Fruit fly (Drosophila melanogaster) whole organism, embryonic: ENCODE measurements around the gene Ifrd1.
A peak's percentile ranks its signal among the peaks of the same experiment; 100 is the strongest.

Source experiments
- Adf1 ChIP-seq: fragments of 200-800 bp; sonication (Bioruptor generic); IDR thresholded peaks from 2 replicates; pipeline ENCODE4 v1.3.6; 2022; ENCODE audit warnings: missing biosample characterization, missing genetic modification characterization
- Atf3 ChIP-seq: fragments of 200-800 bp; sonication (Bioruptor generic); optimal IDR thresholded peaks from 3 replicates; lab custom pipeline; 2016; ENCODE audit warnings: missing biosample characterization, missing genetic modification characterization
- CG10147 ChIP-seq: fragments of 200-800 bp; sonication (Bioruptor generic); optimal IDR thresholded peaks from 2 replicates; lab custom pipeline; 2019; ENCODE audit warnings: missing biosample characterization, mild to moderate bottlenecking, missing genetic modification characterization, moderate library complexity
- CG10366 ChIP-seq: fragments of 200-800 bp; sonication (Bioruptor generic); IDR thresholded peaks from 2 replicates; pipeline ENCODE4 v1.3.6; 2022; ENCODE audit warnings: missing biosample characterization, missing genetic modification characterization
- CG12744 ChIP-seq: fragments of 200-800 bp; sonication (Bioruptor generic); optimal IDR thresholded peaks from 2 replicates; lab custom pipeline; 2016; ENCODE audit warnings: missing biosample characterization, missing genetic modification characterization
- CG14050 ChIP-seq: fragments of 200-800 bp; sonication (Bioruptor generic); IDR thresholded peaks from 3 replicates; pipeline ENCODE4 v1.3.6; 2022; ENCODE audit warnings: missing biosample characterization, missing genetic modification characterization
- CG14860 ChIP-seq: fragments of 200-800 bp; sonication (Bioruptor generic); IDR thresholded peaks from 3 replicates; pipeline ENCODE4 v1.3.6; 2022; ENCODE audit warnings: missing biosample characterization, missing genetic modification characterization; ENCODE audit not compliant: partially characterized antibody
- CG1647 ChIP-seq: fragments of 200-800 bp; sonication (Bioruptor generic); optimal IDR thresholded peaks from 3 replicates; lab custom pipeline; 2016; ENCODE audit warnings: missing biosample characterization, missing genetic modification characterization
- CG17328 ChIP-seq: fragments of 200-800 bp; sonication (Bioruptor generic); IDR thresholded peaks from 2 replicates; pipeline ENCODE4 v1.3.6; 2022; ENCODE audit warnings: missing biosample characterization, missing genetic modification characterization
- CG17829 ChIP-seq: fragments of 200-800 bp; optimal IDR thresholded peaks from 2 replicates; lab custom pipeline; 2019; ENCODE audit warnings: missing biosample characterization, mild to moderate bottlenecking, missing genetic modification characterization, moderate library complexity
- CG2116 ChIP-seq: fragments of 200-800 bp; sonication (Bioruptor generic); optimal IDR thresholded peaks from 3 replicates; lab custom pipeline; 2018; ENCODE audit warnings: missing biosample characterization, mild to moderate bottlenecking, missing genetic modification characterization
- CG2678 ChIP-seq: fragments of 200-800 bp; sonication (Bioruptor generic); optimal IDR thresholded peaks from 3 replicates; lab custom pipeline; 2019; ENCODE audit warnings: missing biosample characterization, mild to moderate bottlenecking, missing genetic modification characterization, moderate library complexity
- CG30020 ChIP-seq: fragments of 200-800 bp; optimal IDR thresholded peaks from 2 replicates; lab custom pipeline; 2019; ENCODE audit warnings: missing biosample characterization, mild to moderate bottlenecking, missing genetic modification characterization, moderate library complexity
- CG32772 ChIP-seq: fragments of 200-800 bp; sonication (Bioruptor generic); IDR thresholded peaks from 2 replicates; pipeline ENCODE4 v1.3.6; 2022; ENCODE audit warnings: missing biosample characterization, missing genetic modification characterization
- CG33213 ChIP-seq: fragments of 200-800 bp; sonication (Bioruptor generic); optimal IDR thresholded peaks from 3 replicates; lab custom pipeline; 2016; ENCODE audit warnings: missing biosample characterization, missing genetic modification characterization
- CG4328 ChIP-seq: fragments of 200-800 bp; sonication (Bioruptor generic); optimal IDR thresholded peaks from 3 replicates; lab custom pipeline; 2017; ENCODE audit warnings: missing biosample characterization, missing genetic modification reagents, missing genetic modification characterization
- CG5180 ChIP-seq: fragments of 200-800 bp; sonication (Bioruptor generic); optimal IDR thresholded peaks from 3 replicates; lab custom pipeline; 2017; ENCODE audit warnings: missing biosample characterization, missing genetic modification characterization, mild to moderate bottlenecking, moderate library complexity, missing genetic modification reagents
- CG6689 ChIP-seq: fragments of 200-800 bp; sonication (Bioruptor generic); IDR thresholded peaks from 2 replicates; pipeline ENCODE4 v1.3.6; 2022; ENCODE audit warnings: missing biosample characterization, missing genetic modification characterization
- CG7963 ChIP-seq: fragments of 200-800 bp; sonication (Bioruptor generic); IDR thresholded peaks from 3 replicates; pipeline ENCODE4 v1.3.6; 2022; ENCODE audit warnings: missing biosample characterization, missing genetic modification characterization; ENCODE audit not compliant: partially characterized antibody
- CG8281 ChIP-seq: fragments of 200-800 bp; sonication (Bioruptor generic); optimal IDR thresholded peaks from 2 replicates; lab custom pipeline; 2018; ENCODE audit warnings: missing biosample characterization, mild to moderate bottlenecking, missing genetic modification characterization, moderate library complexity
- CG8765 ChIP-seq: fragments of 200-800 bp; sonication (Bioruptor generic); IDR thresholded peaks from 2 replicates; pipeline ENCODE4 v1.3.6; 2022; ENCODE audit warnings: missing biosample characterization, missing genetic modification characterization
- D19A ChIP-seq: fragments of 200-800 bp; optimal IDR thresholded peaks from 3 replicates; lab custom pipeline; 2019; ENCODE audit warnings: missing biosample characterization, mild to moderate bottlenecking, missing genetic modification characterization, moderate library complexity
- Doc3 ChIP-seq: fragments of 200-800 bp; sonication (Bioruptor generic); IDR thresholded peaks from 3 replicates; pipeline ENCODE4 v1.3.6; 2022; ENCODE audit warnings: missing biosample characterization, missing genetic modification characterization; ENCODE audit not compliant: partially characterized antibody
- E2f1 ChIP-seq: fragments of 200-800 bp; sonication (Bioruptor generic); IDR thresholded peaks from 2 replicates; pipeline ENCODE4 v1.3.6; 2022; ENCODE audit warnings: missing biosample characterization, missing genetic modification characterization
- Elba2 ChIP-seq: fragments of 200-800 bp; sonication (Bioruptor generic); optimal IDR thresholded peaks from 3 replicates; lab custom pipeline; 2016; ENCODE audit warnings: missing biosample characterization, missing genetic modification characterization
- HLH3B ChIP-seq: fragments of 200-800 bp; sonication (Bioruptor generic); IDR thresholded peaks from 2 replicates; pipeline ENCODE4 v1.3.6; 2022; ENCODE audit warnings: missing biosample characterization, missing genetic modification characterization
- HmgZ ChIP-seq: fragments of 200-800 bp; sonication (Bioruptor generic); optimal IDR thresholded peaks from 2 replicates; lab custom pipeline; 2018; ENCODE audit warnings: missing biosample characterization, mild to moderate bottlenecking, missing genetic modification characterization
- Hsf ChIP-seq: fragments of 200-800 bp; sonication (Bioruptor generic); optimal IDR thresholded peaks from 3 replicates; lab custom pipeline; 2016; ENCODE audit warnings: missing biosample characterization, missing genetic modification characterization
- Jarid2 ChIP-seq: fragments of 200-800 bp; sonication (Bioruptor generic); optimal IDR thresholded peaks from 3 replicates; lab custom pipeline; 2017; ENCODE audit warnings: mild to moderate bottlenecking, missing biosample characterization, missing genetic modification reagents, missing genetic modification characterization
- Opbp ChIP-seq: fragments of 200-800 bp; sonication (Bioruptor generic); IDR thresholded peaks from 3 replicates; pipeline ENCODE4 v1.3.6; 2022; ENCODE audit warnings: missing biosample characterization, missing genetic modification characterization; ENCODE audit not compliant: partially characterized antibody
- Poxn ChIP-seq: fragments of 200-800 bp; sonication (Bioruptor generic); IDR thresholded peaks from 2 replicates; pipeline ENCODE4 v1.3.6; 2022; ENCODE audit warnings: missing biosample characterization, missing genetic modification characterization
- ac ChIP-seq: fragments of 200-800 bp; sonication (Bioruptor generic); optimal IDR thresholded peaks from 3 replicates; lab custom pipeline; 2017; ENCODE audit warnings: missing biosample characterization, mild to moderate bottlenecking, missing genetic modification characterization
- amos ChIP-seq: fragments of 200-800 bp; sonication (Bioruptor generic); IDR thresholded peaks from 2 replicates; pipeline ENCODE4 v1.3.6; 2022; ENCODE audit warnings: missing biosample characterization, missing genetic modification characterization; ENCODE audit not compliant: partially characterized antibody
- bcd ChIP-seq: fragments of 200-800 bp; sonication (Bioruptor generic); optimal IDR thresholded peaks from 2 replicates; lab custom pipeline; 2017; ENCODE audit warnings: missing biosample characterization, mild to moderate bottlenecking, missing genetic modification characterization
- caup ChIP-seq: fragments of 200-800 bp; sonication (Bioruptor generic); optimal IDR thresholded peaks from 3 replicates; lab custom pipeline; 2017; ENCODE audit warnings: missing biosample characterization, mild to moderate bottlenecking, missing genetic modification characterization, moderate library complexity; ENCODE audit not compliant: severe bottlenecking
- chn ChIP-seq: fragments of 200-800 bp; sonication (Bioruptor generic); optimal IDR thresholded peaks from 2 replicates; lab custom pipeline; 2016; ENCODE audit warnings: missing biosample characterization, missing genetic modification characterization
- fd3F ChIP-seq: fragments of 200-800 bp; sonication (Bioruptor generic); optimal IDR thresholded peaks from 2 replicates; lab custom pipeline; 2018; ENCODE audit warnings: missing biosample characterization, mild to moderate bottlenecking, missing genetic modification characterization, moderate library complexity
- fd96Cb ChIP-seq: fragments of 200-800 bp; sonication (Bioruptor generic); optimal IDR thresholded peaks from 2 replicates; lab custom pipeline; 2018; ENCODE audit warnings: missing biosample characterization, mild to moderate bottlenecking, missing genetic modification characterization, moderate library complexity
- hb ChIP-seq: fragments of 200-800 bp; sonication (Bioruptor generic); IDR thresholded peaks from 3 replicates; pipeline ENCODE4 v1.3.6; 2022; ENCODE audit warnings: missing biosample characterization, missing genetic modification characterization; ENCODE audit not compliant: partially characterized antibody
- her ChIP-seq: fragments of 200-800 bp; sonication (Bioruptor generic); optimal IDR thresholded peaks from 2 replicates; lab custom pipeline; 2016; ENCODE audit warnings: missing biosample characterization, missing genetic modification characterization
- knrl ChIP-seq: fragments of 200-800 bp; sonication (Bioruptor generic); IDR thresholded peaks from 3 replicates; pipeline ENCODE4 v1.3.6; 2022; ENCODE audit warnings: missing biosample characterization, missing genetic modification characterization; ENCODE audit not compliant: partially characterized antibody
- nerfin-1 ChIP-seq: fragments of 200-800 bp; sonication (Bioruptor generic); optimal IDR thresholded peaks from 3 replicates; lab custom pipeline; 2019; ENCODE audit warnings: missing biosample characterization, mild to moderate bottlenecking, missing genetic modification characterization, moderate library complexity
- oc ChIP-seq: fragments of 200-800 bp; sonication (Bioruptor generic); optimal IDR thresholded peaks from 2 replicates; lab custom pipeline; 2018; ENCODE audit warnings: missing biosample characterization, mild to moderate bottlenecking, missing genetic modification characterization, moderate library complexity
- pho ChIP-seq: fragments of 200-800 bp; sonication (Bioruptor generic); optimal IDR thresholded peaks from 2 replicates; lab custom pipeline; 2016; ENCODE audit warnings: missing biosample characterization, missing genetic modification characterization
- pzg ChIP-seq: fragments of 200-800 bp; sonication (Bioruptor generic); optimal IDR thresholded peaks from 3 replicates; lab custom pipeline; 2018; ENCODE audit warnings: missing biosample characterization, mild to moderate bottlenecking, missing genetic modification characterization, moderate library complexity
- salm ChIP-seq: fragments of 200-800 bp; sonication (Bioruptor generic); optimal IDR thresholded peaks from 2 replicates; lab custom pipeline; 2018; ENCODE audit warnings: missing biosample characterization, mild to moderate bottlenecking, missing genetic modification characterization
- seq ChIP-seq: fragments of 200-800 bp; sonication (Bioruptor generic); IDR thresholded peaks from 2 replicates; pipeline ENCODE4 v1.3.6; 2022; ENCODE audit warnings: missing biosample characterization, missing genetic modification characterization
- sima ChIP-seq: fragments of 200-800 bp; sonication (Bioruptor generic); optimal IDR thresholded peaks from 2 replicates; lab custom pipeline; 2016; ENCODE audit warnings: missing biosample characterization, missing genetic modification characterization
- sr ChIP-seq: fragments of 200-800 bp; sonication (Bioruptor generic); IDR thresholded peaks from 3 replicates; pipeline ENCODE4 v1.3.6; 2022; ENCODE audit warnings: missing biosample characterization, missing genetic modification characterization

Ifrd1 gene

DNA sequence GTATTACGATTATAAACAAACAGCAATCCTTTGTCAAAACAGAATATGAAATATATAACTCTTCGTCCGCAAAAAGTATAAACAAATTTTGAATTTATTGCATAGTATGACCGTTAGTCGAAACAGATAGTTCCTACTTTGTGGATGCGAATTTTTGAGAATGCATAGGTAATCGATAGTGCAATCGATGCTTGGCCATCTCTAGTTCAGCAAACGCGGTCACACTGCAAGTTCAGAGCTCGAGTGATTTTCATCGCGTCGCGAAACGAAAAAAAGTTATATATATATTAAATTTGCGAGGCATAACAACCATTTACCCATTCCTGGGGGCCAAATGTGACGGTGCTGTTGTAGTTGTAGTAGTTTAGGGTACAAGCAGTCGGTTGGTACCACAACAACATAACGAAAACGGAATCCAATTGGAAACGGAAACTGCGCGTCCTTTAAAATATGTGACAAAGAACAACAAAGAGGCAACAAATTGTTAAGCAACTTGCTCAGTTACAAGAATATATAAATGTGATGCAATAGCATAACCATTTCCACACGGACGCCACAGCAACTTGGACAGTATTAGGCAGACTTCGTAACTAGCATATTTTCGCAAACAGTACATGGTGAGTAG, 17.2 kb downstream of the Ifrd1 start, which contains the start of gene CG2991 (continued):
- TF ChIP-seq HmgZ (tag; lab: Kevin White, UChicago), result peak; percentile 80
- TF ChIP-seq CG4328 (GFP tag; lab: Kevin White, UChicago), result no peak
- TF ChIP-seq her (GFP tag; lab: Kevin White, UChicago), result peak; percentile 99
- TF ChIP-seq CG14860 (GFP tag; lab: Robert Waterston, UW), result peak; percentile 64; the same call in 2 of the 3 replicates
- TF ChIP-seq oc, result no peak
- TF ChIP-seq CG10366 (GFP tag; lab: Robert Waterston, UW), result no peak
- TF ChIP-seq Atf3, result no peak
- TF ChIP-seq bcd (GFP tag; lab: Kevin White, UChicago), result no peak
- peak; percentile 14 for TF ChIP-seq CG1647 (GFP tag; lab: Kevin White, UChicago)
- TF ChIP-seq sr, result no peak
- TF ChIP-seq Adf1, result no peak
- peak; percentile 38 for TF ChIP-seq pho
- peak; percentile 90; the same call in 1 of the 2 replicates for TF ChIP-seq amos (GFP tag; lab: Robert Waterston, UW)
- no peak for TF ChIP-seq CG8281
- peak; percentile 52 for TF ChIP-seq Jarid2 (GFP tag; lab: Kevin White, UChicago)
- no peak for TF ChIP-seq Poxn (GFP tag; lab: Robert Waterston, UW)
- TF ChIP-seq CG33213 (GFP tag; lab: Kevin White, UChicago), result peak; percentile 68
- no peak for TF ChIP-seq seq (GFP tag; lab: Robert Waterston, UW)
- peak; percentile 53; the same call in 1 of the 3 replicates for TF ChIP-seq hb (GFP tag; lab: Robert Waterston, UW)
- peak; percentile 70; the same call in 2 of the 3 replicates for TF ChIP-seq CG7963 (GFP tag; lab: Robert Waterston, UW)
- no peak for TF ChIP-seq sima
- no peak for TF ChIP-seq fd96Cb
- peak; percentile 36 for TF ChIP-seq CG10147 (GFP tag; lab: Kevin White, UChicago)
- TF ChIP-seq CG32772 (GFP tag; lab: Robert Waterston, UW), result no peak
- TF ChIP-seq CG14050 (GFP tag; lab: Robert Waterston, UW), result no peak
- TF ChIP-seq E2f1 (GFP tag; lab: Robert Waterston, UW), result no peak
- no peak for TF ChIP-seq salm
- TF ChIP-seq CG8765 (GFP tag; lab: Robert Waterston, UW), result no peak
- TF ChIP-seq CG6689, result no peak
- peak; percentile 82 for TF ChIP-seq knrl
- no peak for TF ChIP-seq chn (GFP tag; lab: Kevin White, UChicago)
- peak; percentile 91 for TF ChIP-seq Elba2 (GFP tag; lab: Kevin White, UChicago)
- TF ChIP-seq D19A, result peak; percentile 52
- peak; percentile 97 for TF ChIP-seq pzg (GFP tag; lab: Kevin White, UChicago)
- peak; percentile 94 for TF ChIP-seq Opbp (GFP tag; lab: Robert Waterston, UW)
- TF ChIP-seq CG2116 (GFP tag; lab: Kevin White, UChicago), result peak; percentile 74
- TF ChIP-seq nerfin-1 (tag; lab: Kevin White, UChicago), result peak; percentile 9
- TF ChIP-seq caup (GFP tag; lab: Kevin White, UChicago), result peak; percentile 56
- peak; percentile 37 for TF ChIP-seq Hsf (GFP tag; lab: Kevin White, UChicago)
- no peak for TF ChIP-seq HLH3B
- TF ChIP-seq fd3F (GFP tag; lab: Kevin White, UChicago), result no peak
- TF ChIP-seq CG5180 (GFP tag; lab: Kevin White, UChicago), result peak; percentile 18
- peak; percentile 75 for TF ChIP-seq CG17829 (tag; lab: Kevin White, UChicago)
- TF ChIP-seq CG2678 (tag; lab: Kevin White, UChicago), result peak; percentile 12
- peak; percentile 77 for TF ChIP-seq CG30020 (tag; lab: Kevin White, UChicago)
- TF ChIP-seq CG17328 (GFP tag; lab: Robert Waterston, UW), result no peak
- no peak for TF ChIP-seq CG12744 (GFP tag; lab: Kevin White, UChicago)
- peak; percentile 74 for TF ChIP-seq Doc3 (GFP tag; lab: Robert Waterston, UW)
- no peak for TF ChIP-seq ac (GFP tag; lab: Kevin White, UChicago)
